Worm (Caenorhabditis elegans): ENCODE results near the gene F37C12.10.
A peak's percentile ranks its signal among the peaks of the same experiment; 100 is the strongest.

F37C12.10 gene

ce11 chrIII:7223029-7223428 is 34.8 kb upstream of the F37C12.10 start, which contains the start of gene der-2:
Gene der-2 (minus strand): TSS chrIII:7223129.
- TF ChIP-seq K02D7.2 (tag; optimal IDR thresholded peaks at IDR 0.05) (no peak), ceh-14 (tag; optimal IDR thresholded peaks at IDR 0.05) (no peak), tbx-7 (tag; optimal IDR thresholded peaks at IDR 0.05) (no peak), pha-2 (tag; optimal IDR thresholded peaks at IDR 0.05) (no peak), syd-9 (tag; optimal IDR thresholded peaks at IDR 0.05) (no peak), tbx-2 (tag; optimal IDR thresholded peaks at IDR 0.05) (no peak), nfya-1 (tag; optimal IDR thresholded peaks at IDR 0.05) (no peak), fax-1 (tag; optimal IDR thresholded peaks at IDR 0.05) (no peak)

ce11 chrIII:7221103-7221502 is 32.9 kb upstream of the F37C12.10 start:
- TF ChIP-seq hlh-8 (tag; optimal IDR thresholded peaks at IDR 0.05) (no peak), dve-1 (tag; optimal IDR thresholded peaks at IDR 0.05) (no peak), eyg-1 (tag; optimal IDR thresholded peaks at IDR 0.05) (no peak), npax-4 (tag; optimal IDR thresholded peaks at IDR 0.05) (no peak), C08G9.2 (tag; optimal IDR thresholded peaks at IDR 0.05) (no peak), pha-2 (tag; optimal IDR thresholded peaks at IDR 0.05) (no peak), pha-4 (tag; optimal IDR thresholded peaks at IDR 0.05) (no peak), hlh-6 (tag; optimal IDR thresholded peaks at IDR 0.05) (no peak), Y22D7AL.16 (tag; optimal IDR thresholded peaks at IDR 0.05) (no peak), sox-4 (tag; optimal IDR thresholded peaks at IDR 0.05) (no peak), unc-3 (GFP tag; conservative IDR thresholded peaks at IDR 0.05) (no peak), unc-3 (tag; optimal IDR thresholded peaks at IDR 0.05) (no peak), pax-1 (tag; optimal IDR thresholded peaks at IDR 0.05) (no peak), fkh-10 (GFP tag; optimal IDR thresholded peaks at IDR 0.05) (no peak), ceh-22 (tag; optimal IDR thresholded peaks at IDR 0.05) (no peak), ceh-14 (tag; optimal IDR thresholded peaks at IDR 0.05) (no peak), che-1 (tag; optimal IDR thresholded peaks at IDR 0.05) (no peak), elt-2 (tag; optimal IDR thresholded peaks at IDR 0.05) (no peak), unc-86 (tag; optimal IDR thresholded peaks at IDR 0.05) (no peak), dmd-4 (tag; optimal IDR thresholded peaks at IDR 0.05; ENCODE audit: borderline replicate concordance) (no peak), fkh-6 (tag; optimal IDR thresholded peaks at IDR 0.05) (no peak)

- TF ChIP-seq ceh-18 (tag; optimal IDR thresholded peaks at IDR 0.05) (peak; percentile 92), ceh-34 (tag; optimal IDR thresholded peaks at IDR 0.05) (peak; percentile 6), unc-55 (GFP tag; optimal IDR thresholded peaks at IDR 0.05) (peak; percentile 88), ceh-9 (tag; optimal IDR thresholded peaks at IDR 0.05) (no peak), mec-3 (tag; optimal IDR thresholded peaks at IDR 0.05; ENCODE audit: borderline replicate concordance) (no peak), ahr-1 (tag; optimal IDR thresholded peaks at IDR 0.05) (no peak), pag-3 (tag; optimal IDR thresholded peaks at IDR 0.05; ENCODE audit: borderline replicate concordance) (no peak), nfya-1 (tag; optimal IDR thresholded peaks at IDR 0.05) (peak; percentile 46), rnt-1 (tag; optimal IDR thresholded peaks at IDR 0.05) (peak; percentile 78), elt-2 (tag; optimal IDR thresholded peaks at IDR 0.05) (no peak), tbx-2 (tag; optimal IDR thresholded peaks at IDR 0.05) (no peak), ama-1 (optimal IDR thresholded peaks at IDR 0.05) (no peak)
Observed at ce11 chrIII:7216924-7217521, 28.8 kb upstream of the F37C12.10 start.

DNA sequence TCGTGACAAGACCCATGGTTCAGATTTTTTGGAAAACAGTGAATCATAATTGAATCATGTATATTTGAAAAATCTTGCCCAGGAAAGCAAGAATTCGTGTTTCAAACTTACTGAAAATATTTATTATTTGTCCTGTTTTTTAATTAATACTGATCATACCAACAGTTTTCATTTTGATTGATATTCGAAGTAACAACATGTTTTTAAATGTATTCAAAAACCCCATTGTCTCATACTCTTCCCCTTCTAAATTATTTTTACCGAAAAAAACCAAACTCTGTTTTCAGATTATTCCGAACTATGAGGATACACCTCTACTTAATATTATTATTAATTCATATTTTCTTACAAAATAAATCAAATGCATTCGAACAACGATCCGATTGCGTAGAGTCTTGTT is 28.0 kb upstream of the F37C12.10 start, which contains the start of gene R151.1:
Gene R151.1 (plus strand): TSS at position 301 of the 400 bp plus-strand sequence.
- TF ChIP-seq C08G9.2 (tag; optimal IDR thresholded peaks at IDR 0.05) = no peak

- TF ChIP-seq pha-2 (tag; optimal IDR thresholded peaks at IDR 0.05) = no peak
- TF ChIP-seq rnt-1 (tag; optimal IDR thresholded peaks at IDR 0.05) = peak; percentile 23
- TF ChIP-seq pha-4 (tag; optimal IDR thresholded peaks at IDR 0.05) = no peak
- TF ChIP-seq mec-3 (tag; optimal IDR thresholded peaks at IDR 0.05; ENCODE audit: borderline replicate concordance) = no peak
- TF ChIP-seq unc-86 (tag; optimal IDR thresholded peaks at IDR 0.05) = no peak
- TF ChIP-seq hlh-13 (GFP tag; optimal IDR thresholded peaks at IDR 0.05) = no peak
- no peak for TF ChIP-seq elt-2 (tag; optimal IDR thresholded peaks at IDR 0.05)
- no peak for TF ChIP-seq lim-6 (tag; optimal IDR thresholded peaks at IDR 0.05)
- no peak for TF ChIP-seq nfya-1 (tag; optimal IDR thresholded peaks at IDR 0.05)
Observed at ce11 chrIII:7215532-7215931, 27.3 kb upstream of the F37C12.10 start.

All from whole organism, late embryonic.